Fruit fly (Drosophila melanogaster): ENCODE data around the gene Sfxn1-3.

- TF ChIP-seq tap (tag; optimal IDR thresholded peaks at IDR 0.05) = no peak
- TF ChIP-seq sr (GFP tag; IDR thresholded peaks at IDR 0.05) = no peak
- TF ChIP-seq psq (GFP tag; optimal IDR thresholded peaks at IDR 0.05) = no peak
- no peak for TF ChIP-seq zfh2 (GFP tag; optimal IDR thresholded peaks at IDR 0.05)
- no peak for TF ChIP-seq NFAT (GFP tag; IDR thresholded peaks at IDR 0.05)
- no peak for TF ChIP-seq chinmo (GFP tag; IDR thresholded peaks at IDR 0.05; ENCODE audit: partially characterized antibody)
- no peak for TF ChIP-seq lola (GFP tag; optimal IDR thresholded peaks at IDR 0.05)
- TF ChIP-seq Hr39 (optimal IDR thresholded peaks at IDR 0.05) = peak; percentile 83
- no peak for TF ChIP-seq CG31441 (GFP tag; IDR thresholded peaks at IDR 0.05)
- no peak for TF ChIP-seq Drgx (GFP tag; IDR thresholded peaks at IDR 0.05)
- TF ChIP-seq CG10321 (GFP tag; IDR thresholded peaks at IDR 0.05) = no peak
- TF ChIP-seq ap (GFP tag; IDR thresholded peaks at IDR 0.05) = no peak
- TF ChIP-seq CG8089 (GFP tag; optimal IDR thresholded peaks at IDR 0.05) = no peak
Measured at dm6 chr3R:4346636-4347035, 31.8 kb upstream of the Sfxn1-3 start, which contains the start of gene hkb.
